4 worm cellular contexts compared by ENCODE assay signal in genomic region chrV:11844828-11845227, ce11.
TF ChIP-seq lines count a peak whose summit lies in the region.

No protein-coding gene starts in this region.

TF ChIP-seq in whole organism, L2 larva, 48 proteins besides CTCF, POLR2A, EP300 and RAD21:
- TF ChIP-seq lin-39 (tag; optimal IDR thresholded peaks at IDR 0.05; lab: Kevin White, UChicago) (no peak), sem-4 (tag; optimal IDR thresholded peaks at IDR 0.05; lab: Kevin White, UChicago) (peak; percentile 49), fos-1 (tag; optimal IDR thresholded peaks at IDR 0.05; lab: Kevin White, UChicago) (peak; percentile 96), nhr-129 (tag; optimal IDR thresholded peaks at IDR 0.05; lab: Kevin White, UChicago) (peak; percentile 40), sma-3 (GFP tag; optimal IDR thresholded peaks at IDR 0.05; lab: Kevin White, UChicago) (peak; percentile 3), peb-1 (tag; optimal IDR thresholded peaks at IDR 0.05; lab: Kevin White, UChicago) (no peak), C34F6.9 (tag; optimal IDR thresholded peaks at IDR 0.05; lab: Kevin White, UChicago) (peak; percentile 55), crh-2 (tag; optimal IDR thresholded peaks at IDR 0.05; lab: Kevin White, UChicago) (no peak), lsy-2 (tag; optimal IDR thresholded peaks at IDR 0.05; lab: Kevin White, UChicago) (peak in 1 of 2 experiments; percentile 38), ceh-82 (tag; optimal IDR thresholded peaks at IDR 0.05; lab: Kevin White, UChicago) (no peak), zag-1 (tag; optimal IDR thresholded peaks at IDR 0.05; lab: Kevin White, UChicago) (no peak), nhr-6 (tag; optimal IDR thresholded peaks at IDR 0.05; lab: Kevin White, UChicago) (no peak), elt-1 (tag; optimal IDR thresholded peaks at IDR 0.05; lab: Kevin White, UChicago) (no peak), skn-1 (tag; optimal IDR thresholded peaks at IDR 0.05; lab: Kevin White, UChicago) (no peak), snpc-4 (tag; optimal IDR thresholded peaks at IDR 0.05; lab: Kevin White, UChicago) (peak; percentile 19), sma-9 (GFP tag; optimal IDR thresholded peaks at IDR 0.05; lab: Kevin White, UChicago) (peak; percentile 21), sma-9 (tag; optimal IDR thresholded peaks at IDR 0.05; lab: Kevin White, UChicago) (no peak), ztf-11 (tag; optimal IDR thresholded peaks at IDR 0.05; lab: Kevin White, UChicago) (no peak), F13H6.1 (tag; optimal IDR thresholded peaks at IDR 0.05; lab: Kevin White, UChicago) (peak; percentile 52)

TF ChIP-seq in whole organism, L4 larva, 104 proteins besides CTCF, POLR2A, EP300 and RAD21:
- TF ChIP-seq hlh-30 (tag; optimal IDR thresholded peaks at IDR 0.05; lab: Kevin White, UChicago; ENCODE audit: insufficient read depth) (peak; percentile 23), ctbp-1 (GFP tag; IDR thresholded peaks at IDR 0.05; lab: Robert Waterston, UW) (peak; percentile 55; the same call in 1 of the 2 replicates), mes-2 (tag; optimal IDR thresholded peaks at IDR 0.05; lab: Kevin White, UChicago; ENCODE audit: poor library complexity, severe bottlenecking) (peak; percentile 34), ceh-62 (tag; optimal IDR thresholded peaks at IDR 0.05; lab: Kevin White, UChicago) (no peak), set-16 (GFP tag; IDR thresholded peaks at IDR 0.05; lab: Robert Waterston, UW) (peak; percentile 58), pqm-1 (tag; optimal IDR thresholded peaks at IDR 0.05; lab: Kevin White, UChicago) (peak; percentile 45), mdl-1 (tag; optimal IDR thresholded peaks at IDR 0.05; lab: Kevin White, UChicago) (peak in 1 of 2 experiments; percentile 43), hmg-1.1 (GFP tag; IDR thresholded peaks at IDR 0.05; lab: Robert Waterston, UW) (peak; percentile 61), nhr-6 (tag; optimal IDR thresholded peaks at IDR 0.05; lab: Kevin White, UChicago) (peak; percentile 89), mep-1 (tag; optimal IDR thresholded peaks at IDR 0.05; lab: Kevin White, UChicago) (peak; percentile 52), lsy-2 (tag; optimal IDR thresholded peaks at IDR 0.05; lab: Kevin White, UChicago) (peak in 1 of 2 experiments; percentile 51), duxl-1 (tag; optimal IDR thresholded peaks at IDR 0.05; lab: Kevin White, UChicago; ENCODE audit: poor library complexity) (peak; percentile 14), mxl-3 (GFP tag; optimal IDR thresholded peaks at IDR 0.05; lab: Kevin White, UChicago) (peak; percentile 30), sdz-12 (GFP tag; optimal IDR thresholded peaks at IDR 0.05; lab: Kevin White, UChicago) (no peak), egl-43 (GFP tag; IDR thresholded peaks at IDR 0.05; lab: Robert Waterston, UW) (peak; percentile 77), ZK546.5 (tag; optimal IDR thresholded peaks at IDR 0.05; lab: Kevin White, UChicago) (no peak), T26A8.4 (GFP tag; IDR thresholded peaks at IDR 0.05; lab: Robert Waterston, UW) (0 out of 2 replicates have a peak, but pooled peaks have one; percentile 30), nhr-111 (GFP tag; optimal IDR thresholded peaks at IDR 0.05; lab: Kevin White, UChicago) (no peak), hlh-11 (tag; optimal IDR thresholded peaks at IDR 0.05; lab: Kevin White, UChicago) (peak; percentile 72), unc-62 (GFP tag; optimal IDR thresholded peaks at IDR 0.05 in 1 of 2; lab: Kevin White, UChicago) (peak in 1 of 2 experiments; percentile 89), unc-62 (tag; optimal IDR thresholded peaks at IDR 0.05; lab: Kevin White, UChicago) (no peak), dmd-6 (GFP tag; IDR thresholded peaks at IDR 0.05; lab: Robert Waterston, UW) (no peak), nhr-237 (tag; optimal IDR thresholded peaks at IDR 0.05; lab: Kevin White, UChicago) (no peak), rbr-2 (tag; optimal IDR thresholded peaks at IDR 0.05; lab: Kevin White, UChicago) (peak; percentile 23)

TF ChIP-seq in whole organism, late embryonic, 69 proteins besides CTCF, POLR2A, EP300 and RAD21 (continues in another document):
- TF ChIP-seq ref-2 (tag; optimal IDR thresholded peaks at IDR 0.05; lab: Kevin White, UChicago) = peak; percentile 76
- TF ChIP-seq ceh-30 (tag; optimal IDR thresholded peaks at IDR 0.05; lab: Kevin White, UChicago) = no peak
- TF ChIP-seq pax-1 (tag; optimal IDR thresholded peaks at IDR 0.05; lab: Kevin White, UChicago) = no peak
- no peak for TF ChIP-seq pha-4 (tag; optimal IDR thresholded peaks at IDR 0.05; lab: Kevin White, UChicago)
- no peak for TF ChIP-seq hlh-13 (GFP tag; optimal IDR thresholded peaks at IDR 0.05; lab: Kevin White, UChicago)
- TF ChIP-seq unc-42 (tag; optimal IDR thresholded peaks at IDR 0.05; lab: Kevin White, UChicago) = peak; percentile 90
- TF ChIP-seq ceh-18 (tag; optimal IDR thresholded peaks at IDR 0.05; lab: Kevin White, UChicago) = peak; percentile 31
- no peak for TF ChIP-seq nhr-11 (tag; optimal IDR thresholded peaks at IDR 0.05; lab: Kevin White, UChicago)
- TF ChIP-seq zip-5 (tag; optimal IDR thresholded peaks at IDR 0.05; lab: Kevin White, UChicago) = no peak
- TF ChIP-seq sdc-2 (tag; optimal IDR thresholded peaks at IDR 0.05; lab: Kevin White, UChicago) = peak; percentile 45
- no peak for TF ChIP-seq fkh-10 (GFP tag; optimal IDR thresholded peaks at IDR 0.05; lab: Kevin White, UChicago)
- TF ChIP-seq che-1 (tag; optimal IDR thresholded peaks at IDR 0.05; lab: Kevin White, UChicago) = no peak
- TF ChIP-seq hlh-8 (tag; optimal IDR thresholded peaks at IDR 0.05; lab: Kevin White, UChicago) = no peak
- no peak for TF ChIP-seq ceh-22 (tag; optimal IDR thresholded peaks at IDR 0.05; lab: Kevin White, UChicago)
- no peak for TF ChIP-seq ama-1 (optimal IDR thresholded peaks at IDR 0.05; lab: Kevin White, UChicago)
- TF ChIP-seq ahr-1 (tag; optimal IDR thresholded peaks at IDR 0.05; lab: Kevin White, UChicago) = no peak
- TF ChIP-seq ceh-14 (tag; optimal IDR thresholded peaks at IDR 0.05; lab: Kevin White, UChicago) = peak; percentile 31
- peak; percentile 42 for TF ChIP-seq unc-55 (GFP tag; optimal IDR thresholded peaks at IDR 0.05; lab: Kevin White, UChicago)
- peak; percentile 64 for TF ChIP-seq syd-9 (tag; optimal IDR thresholded peaks at IDR 0.05; lab: Kevin White, UChicago)
- no peak for TF ChIP-seq pha-2 (tag; optimal IDR thresholded peaks at IDR 0.05; lab: Kevin White, UChicago)
- no peak for TF ChIP-seq T23F11.4 (GFP tag; optimal IDR thresholded peaks at IDR 0.05; lab: Kevin White, UChicago)
- TF ChIP-seq ceh-24 (tag; optimal IDR thresholded peaks at IDR 0.05; lab: Kevin White, UChicago) = no peak
- TF ChIP-seq ets-4 (tag; optimal IDR thresholded peaks at IDR 0.05; lab: Kevin White, UChicago) = no peak
- no peak for TF ChIP-seq gmeb-2 (tag; optimal IDR thresholded peaks at IDR 0.05; lab: Kevin White, UChicago)
- TF ChIP-seq K09A11.1 (tag; optimal IDR thresholded peaks at IDR 0.05; lab: Kevin White, UChicago; ENCODE audit: insufficient read depth) = no peak
- peak; percentile 13 for TF ChIP-seq rnt-1 (tag; optimal IDR thresholded peaks at IDR 0.05; lab: Kevin White, UChicago)
- TF ChIP-seq dmd-4 (tag; optimal IDR thresholded peaks at IDR 0.05; lab: Kevin White, UChicago; ENCODE audit: borderline replicate concordance) = no peak
- peak; percentile 60 for TF ChIP-seq fkh-6 (tag; optimal IDR thresholded peaks at IDR 0.05; lab: Kevin White, UChicago)

TF ChIP-seq in whole organism, mixed stage, embryonic, 35 proteins besides CTCF, POLR2A, EP300 and RAD21 (continues in another document):
- TF ChIP-seq tbx-8 (GFP tag; optimal IDR thresholded peaks at IDR 0.05; lab: Kevin White, UChicago) (no peak), flh-1 (GFP tag; optimal IDR thresholded peaks at IDR 0.05; lab: Kevin White, UChicago) (no peak), unc-120 (tag; optimal IDR thresholded peaks at IDR 0.05; lab: Kevin White, UChicago; ENCODE audit: poor library complexity, severe bottlenecking) (peak; percentile 9), elt-1 (tag; optimal IDR thresholded peaks at IDR 0.05; lab: Kevin White, UChicago; ENCODE audit: borderline replicate concordance, insufficient read depth) (no peak), nhr-76 (tag; optimal IDR thresholded peaks at IDR 0.05; lab: Kevin White, UChicago) (no peak), blmp-1 (tag; optimal IDR thresholded peaks at IDR 0.05; lab: Kevin White, UChicago) (no peak), nhr-28 (tag; optimal IDR thresholded peaks at IDR 0.05; lab: Kevin White, UChicago) (no peak), nhr-237 (tag; optimal IDR thresholded peaks at IDR 0.05; lab: Kevin White, UChicago) (no peak), ces-1 (GFP tag; optimal IDR thresholded peaks at IDR 0.05; lab: Kevin White, UChicago) (peak; percentile 91), snpc-4 (tag; optimal IDR thresholded peaks at IDR 0.05; lab: Kevin White, UChicago) (no peak), unc-39 (tag; optimal IDR thresholded peaks at IDR 0.05; lab: Kevin White, UChicago) (no peak), unc-62 (GFP tag; optimal IDR thresholded peaks at IDR 0.05; lab: Kevin White, UChicago) (peak; percentile 50), M03D4.4 (tag; optimal IDR thresholded peaks at IDR 0.05; lab: Kevin White, UChicago) (peak; percentile 39), hlh-1 (tag; optimal IDR thresholded peaks at IDR 0.05; lab: Kevin White, UChicago) (peak; percentile 3), zip-8 (tag; optimal IDR thresholded peaks at IDR 0.05; lab: Kevin White, UChicago) (no peak), pha-4 (tag; optimal IDR thresholded peaks at IDR 0.05; lab: Kevin White, UChicago) (no peak), ham-2 (GFP tag; optimal IDR thresholded peaks at IDR 0.05; lab: Kevin White, UChicago) (peak; percentile 59), ceh-39 (tag; optimal IDR thresholded peaks at IDR 0.05; lab: Kevin White, UChicago) (no peak), lin-13 (tag; optimal IDR thresholded peaks at IDR 0.05; lab: Kevin White, UChicago) (peak; percentile 35), ceh-83 (GFP tag; optimal IDR thresholded peaks at IDR 0.05; lab: Kevin White, UChicago) (no peak), nhr-12 (tag; optimal IDR thresholded peaks at IDR 0.05; lab: Kevin White, UChicago) (no peak), nhr-2 (tag; optimal IDR thresholded peaks at IDR 0.05; lab: Kevin White, UChicago) (peak; percentile 90), lin-32 (GFP tag; optimal IDR thresholded peaks at IDR 0.05; lab: Kevin White, UChicago) (no peak), sptf-1 (tag; optimal IDR thresholded peaks at IDR 0.05; lab: Kevin White, UChicago) (peak; percentile 39), ztf-11 (tag; optimal IDR thresholded peaks at IDR 0.05; lab: Kevin White, UChicago) (no peak), mls-2 (tag; optimal IDR thresholded peaks at IDR 0.05; lab: Kevin White, UChicago) (peak; percentile 56), ceh-43 (GFP tag; optimal IDR thresholded peaks at IDR 0.05; lab: Kevin White, UChicago) (no peak), mep-1 (tag; optimal IDR thresholded peaks at IDR 0.05; lab: Kevin White, UChicago) (no peak), elt-3 (tag; optimal IDR thresholded peaks at IDR 0.05; lab: Kevin White, UChicago) (no peak), sem-2 (GFP tag; optimal IDR thresholded peaks at IDR 0.05; lab: Kevin White, UChicago) (no peak), lsy-2 (tag; optimal IDR thresholded peaks at IDR 0.05; lab: Kevin White, UChicago) (no peak), bed-3 (GFP tag; optimal IDR thresholded peaks at IDR 0.05; lab: Kevin White, UChicago) (no peak)
